Worm (Caenorhabditis elegans): ENCODE data around the gene cdd-2.

DNA sequence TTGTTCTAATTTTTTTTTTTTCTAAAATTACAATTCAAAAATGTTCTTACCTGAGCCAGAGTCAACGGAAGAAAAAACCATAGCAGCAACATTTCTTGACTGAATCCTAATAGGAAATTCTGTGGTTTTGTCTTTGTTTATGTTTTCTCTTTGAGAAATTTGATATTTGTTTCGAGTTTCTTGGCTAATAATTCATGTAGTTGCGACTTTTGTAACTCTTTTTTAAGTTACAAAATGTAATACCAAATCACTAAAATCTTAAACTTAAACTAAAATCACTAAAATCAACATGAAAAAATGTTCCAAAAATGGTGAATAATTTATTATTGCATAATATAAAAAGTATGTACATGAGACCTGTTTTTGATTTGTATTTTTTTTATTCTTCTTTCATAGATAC lies 49.9 kb downstream of the cdd-2 start, which contains the start of gene egas-4:
- no peak for TF ChIP-seq cog-1 (tag; optimal IDR thresholded peaks at IDR 0.05)
- no peak for TF ChIP-seq med-1 (GFP tag; optimal IDR thresholded peaks at IDR 0.05; ENCODE audit: insufficient read depth)
- TF ChIP-seq klf-2 (GFP tag; conservative IDR thresholded peaks at IDR 0.05), result no peak
- TF ChIP-seq ref-1 (GFP tag; conservative IDR thresholded peaks at IDR 0.05), result no peak

Measured in whole organism, midembryonic.